Fruit fly (Drosophila melanogaster) whole organism, embryonic: ENCODE measurements around the gene Coa8.

ENCODE experiments used
- Bdp1 ChIP-seq: fragments of 200-800 bp; sonication (Bioruptor generic); optimal IDR thresholded peaks from 3 replicates; lab custom pipeline; 2016; ENCODE audit warnings: missing biosample characterization, missing genetic modification characterization
- CG10274 ChIP-seq: fragments of 200-800 bp; sonication (Bioruptor generic); optimal IDR thresholded peaks from 3 replicates; lab custom pipeline; 2017; ENCODE audit warnings: missing biosample characterization, mild to moderate bottlenecking, missing genetic modification characterization
- CG10654 ChIP-seq: fragments of 200-800 bp; sonication (Bioruptor generic); optimal IDR thresholded peaks from 2 replicates; lab custom pipeline; 2016; ENCODE audit warnings: missing biosample characterization, missing genetic modification characterization
- CG11247 ChIP-seq: fragments of 200-800 bp; sonication (Bioruptor generic); IDR thresholded peaks from 2 replicates; pipeline ENCODE4 v1.3.6; 2022; ENCODE audit warnings: missing biosample characterization, missing genetic modification characterization
- CG1233 ChIP-seq: fragments of 200-800 bp; sonication (Bioruptor generic); optimal IDR thresholded peaks from 4 replicates; lab custom pipeline; 2018; ENCODE audit warnings: missing biosample characterization, mild to moderate bottlenecking, missing genetic modification characterization
- CG12942 ChIP-seq: fragments of 200-800 bp; sonication (Bioruptor generic); optimal IDR thresholded peaks from 3 replicates; lab custom pipeline; 2016; ENCODE audit warnings: missing biosample characterization, missing genetic modification characterization
- CG13624 ChIP-seq: fragments of 200-800 bp; sonication (Bioruptor generic); optimal IDR thresholded peaks from 2 replicates; lab custom pipeline; 2016; ENCODE audit warnings: missing biosample characterization, missing genetic modification characterization
- CG14441 ChIP-seq: fragments of 200-800 bp; sonication (Bioruptor generic); IDR thresholded peaks from 2 replicates; pipeline ENCODE4 v1.3.6; 2022; ENCODE audit warnings: missing biosample characterization, missing genetic modification characterization
- CG14710 ChIP-seq: fragments of 200-800 bp; sonication (Bioruptor generic); optimal IDR thresholded peaks from 3 replicates; lab custom pipeline; 2019; ENCODE audit warnings: missing biosample characterization, mild to moderate bottlenecking, missing genetic modification characterization, moderate library complexity
- CG18599 ChIP-seq: fragments of 200-800 bp; sonication (Bioruptor generic); optimal IDR thresholded peaks from 3 replicates; lab custom pipeline; 2017; ENCODE audit warnings: missing biosample characterization, missing genetic modification characterization, mild to moderate bottlenecking, moderate library complexity, missing genetic modification reagents
- CG2202 ChIP-seq: fragments of 200-800 bp; sonication (Bioruptor generic); optimal IDR thresholded peaks from 2 replicates; lab custom pipeline; 2018; ENCODE audit warnings: missing biosample characterization, mild to moderate bottlenecking, missing genetic modification characterization
- CG30403 ChIP-seq: fragments of 200-800 bp; sonication (Bioruptor generic); optimal IDR thresholded peaks from 3 replicates; lab custom pipeline; 2016; ENCODE audit warnings: missing biosample characterization, missing genetic modification characterization
- CG33213 ChIP-seq: fragments of 200-800 bp; sonication (Bioruptor generic); optimal IDR thresholded peaks from 3 replicates; lab custom pipeline; 2016; ENCODE audit warnings: missing biosample characterization, missing genetic modification characterization
- CG8765 ChIP-seq: fragments of 200-800 bp; sonication (Bioruptor generic); IDR thresholded peaks from 2 replicates; pipeline ENCODE4 v1.3.6; 2022; ENCODE audit warnings: missing biosample characterization, missing genetic modification characterization
- D ChIP-seq, 2 experiments: fragments of 200-800 bp in 1 of 2; fragments of >200 bp in 1 of 2; sonication (Bioruptor generic) in 1 of 2; optimal IDR thresholded peaks; 2 replicates in 1 of 2; 3 replicates in 1 of 2; lab custom pipeline; 2017; ENCODE audit warnings: mild to moderate bottlenecking in 1 of 2, missing biosample characterization in 1 of 2, missing genetic modification characterization in 1 of 2, missing genetic modification reagents in 1 of 2
- Dip2 ChIP-seq: fragments of 200-800 bp; sonication (Bioruptor generic); IDR thresholded peaks from 2 replicates; pipeline ENCODE4 v1.3.6; 2022; ENCODE audit warnings: missing biosample characterization, missing genetic modification characterization
- Doc2 ChIP-seq: fragments of 200-800 bp; sonication (Bioruptor generic); IDR thresholded peaks from 2 replicates; pipeline ENCODE4 v1.3.6; 2022; ENCODE audit warnings: missing biosample characterization, missing genetic modification characterization
- Fer3 ChIP-seq: fragments of 200-800 bp; sonication (Bioruptor generic); optimal IDR thresholded peaks from 2 replicates; lab custom pipeline; 2018; ENCODE audit warnings: missing biosample characterization, mild to moderate bottlenecking, missing genetic modification characterization, moderate library complexity
- Lhr ChIP-seq: fragments of 200-800 bp; sonication (Bioruptor generic); optimal IDR thresholded peaks from 3 replicates; lab custom pipeline; 2017; ENCODE audit warnings: mild to moderate bottlenecking, missing biosample characterization, missing genetic modification reagents, missing genetic modification characterization
- NK7.1 ChIP-seq: fragments of 200-800 bp; sonication (Bioruptor generic); optimal IDR thresholded peaks from 3 replicates; lab custom pipeline; 2016; ENCODE audit warnings: missing biosample characterization, missing genetic modification characterization
- Nf-YC ChIP-seq: fragments of 200-800 bp; optimal IDR thresholded peaks from 3 replicates; lab custom pipeline; 2019; ENCODE audit warnings: missing biosample characterization, mild to moderate bottlenecking, missing genetic modification characterization, moderate library complexity
- Optix ChIP-seq: fragments of 200-800 bp; sonication (Bioruptor generic); IDR thresholded peaks from 3 replicates; pipeline ENCODE4 v1.3.6; 2022; ENCODE audit warnings: missing biosample characterization, missing genetic modification characterization
- ab ChIP-seq: fragments of 200-800 bp; sonication (Bioruptor generic); optimal IDR thresholded peaks from 2 replicates; lab custom pipeline; 2016; ENCODE audit warnings: missing biosample characterization, missing genetic modification characterization
- amos ChIP-seq: fragments of 200-800 bp; sonication (Bioruptor generic); IDR thresholded peaks from 2 replicates; pipeline ENCODE4 v1.3.6; 2022; ENCODE audit warnings: missing biosample characterization, missing genetic modification characterization; ENCODE audit not compliant: partially characterized antibody
- bbx ChIP-seq: fragments of 200-800 bp; sonication (Bioruptor generic); IDR thresholded peaks from 2 replicates; pipeline ENCODE4 v1.3.6; 2022; ENCODE audit warnings: missing biosample characterization, missing genetic modification characterization; ENCODE audit not compliant: partially characterized antibody
- chif ChIP-seq, 2 experiments: fragments of 200-800 bp; sonication (Bioruptor generic); optimal IDR thresholded peaks; 3 replicates each; lab custom pipeline; 2016; ENCODE audit warnings: missing biosample characterization in 2 of 2, missing genetic modification characterization in 2 of 2
- ci ChIP-seq: fragments of 200-800 bp; sonication (Bioruptor generic); IDR thresholded peaks from 3 replicates; pipeline ENCODE4 v1.3.6; 2022; ENCODE audit warnings: missing biosample characterization, missing genetic modification characterization
- dati ChIP-seq: fragments of 200-800 bp; sonication (Bioruptor generic); IDR thresholded peaks from 2 replicates; pipeline ENCODE4 v1.3.6; 2022; ENCODE audit warnings: missing biosample characterization, missing genetic modification characterization
- dm ChIP-seq: fragments of 200-800 bp; sonication (Bioruptor generic); optimal IDR thresholded peaks from 3 replicates; lab custom pipeline; 2016; ENCODE audit warnings: missing biosample characterization, missing genetic modification characterization
- esg ChIP-seq: fragments of 200-800 bp; sonication (Bioruptor generic); conservative IDR thresholded peaks from 2 replicates; pipeline ENCODE4 v1.3.6; 2022; ENCODE audit warnings: missing biosample characterization, missing genetic modification characterization
- exex ChIP-seq: fragments of 200-800 bp; sonication (Bioruptor generic); optimal IDR thresholded peaks from 4 replicates; lab custom pipeline; 2018; ENCODE audit warnings: missing biosample characterization, mild to moderate bottlenecking, missing genetic modification characterization, moderate library complexity
- fd64A ChIP-seq: fragments of 200-800 bp; sonication (Bioruptor generic); optimal IDR thresholded peaks from 3 replicates; lab custom pipeline; 2018; ENCODE audit warnings: missing biosample characterization, mild to moderate bottlenecking, missing genetic modification characterization
- fd96Cb ChIP-seq: fragments of 200-800 bp; sonication (Bioruptor generic); optimal IDR thresholded peaks from 2 replicates; lab custom pipeline; 2018; ENCODE audit warnings: missing biosample characterization, mild to moderate bottlenecking, missing genetic modification characterization, moderate library complexity
- ftz-f1 ChIP-seq: fragments of 200-800 bp; sonication (Bioruptor generic); optimal IDR thresholded peaks from 2 replicates; lab custom pipeline; 2016; ENCODE audit warnings: missing biosample characterization, missing genetic modification characterization
- gcm ChIP-seq: fragments of 200-800 bp; sonication (Bioruptor generic); optimal IDR thresholded peaks from 2 replicates; lab custom pipeline; 2019; ENCODE audit warnings: missing biosample characterization, mild to moderate bottlenecking, missing genetic modification characterization, moderate library complexity
- grn ChIP-seq: fragments of 200-800 bp; sonication (Bioruptor generic); optimal IDR thresholded peaks from 3 replicates; lab custom pipeline; 2017; ENCODE audit warnings: missing biosample characterization, missing genetic modification characterization
- gsb ChIP-seq: fragments of 200-800 bp; sonication (Bioruptor generic); IDR thresholded peaks from 2 replicates; pipeline ENCODE4 v1.3.6; 2022; ENCODE audit warnings: missing biosample characterization, missing genetic modification characterization
- gsb-n ChIP-seq: fragments of 200-800 bp; sonication (Bioruptor generic); optimal IDR thresholded peaks from 3 replicates; lab custom pipeline; 2018; ENCODE audit warnings: missing biosample characterization, mild to moderate bottlenecking, missing genetic modification characterization
- hb ChIP-seq: fragments of 200-800 bp; sonication (Bioruptor generic); IDR thresholded peaks from 3 replicates; pipeline ENCODE4 v1.3.6; 2022; ENCODE audit warnings: missing biosample characterization, missing genetic modification characterization; ENCODE audit not compliant: partially characterized antibody
- hth ChIP-seq: fragments of >200 bp; optimal IDR thresholded peaks from 2 replicates; lab custom pipeline; 2017; ENCODE audit warnings: inconsistent platforms
- pfk ChIP-seq: fragments of 200-800 bp; sonication (Bioruptor generic); optimal IDR thresholded peaks from 2 replicates; lab custom pipeline; 2018; ENCODE audit warnings: missing biosample characterization, mild to moderate bottlenecking, missing genetic modification characterization, moderate library complexity
- phol ChIP-seq: fragments of 200-800 bp; sonication (Bioruptor generic); optimal IDR thresholded peaks from 3 replicates; lab custom pipeline; 2018; ENCODE audit warnings: missing biosample characterization, mild to moderate bottlenecking, missing genetic modification characterization, moderate library complexity
- sens ChIP-seq: fragments of 200-800 bp; sonication (Bioruptor generic); peaks from one replicate; lab custom pipeline; 2016; ENCODE audit warnings: missing biosample characterization, missing genetic modification characterization
- sens-2 ChIP-seq: fragments of 200-800 bp; sonication (Bioruptor generic); IDR thresholded peaks from 2 replicates; pipeline ENCODE4 v1.3.6; 2022; ENCODE audit warnings: missing biosample characterization, missing genetic modification characterization
- seq ChIP-seq: fragments of 200-800 bp; sonication (Bioruptor generic); IDR thresholded peaks from 2 replicates; pipeline ENCODE4 v1.3.6; 2022; ENCODE audit warnings: missing biosample characterization, missing genetic modification characterization
- sob ChIP-seq: fragments of 200-800 bp; sonication (Bioruptor generic); IDR thresholded peaks from 2 replicates; pipeline ENCODE4 v1.3.6; 2022; ENCODE audit warnings: missing biosample characterization, missing genetic modification characterization
- stc ChIP-seq: fragments of 200-800 bp; sonication (Bioruptor generic); IDR thresholded peaks from 2 replicates; pipeline ENCODE4 v1.3.6; 2022; ENCODE audit warnings: missing biosample characterization, missing genetic modification characterization
- toy ChIP-seq: fragments of 200-800 bp; sonication (Bioruptor generic); IDR thresholded peaks from 2 replicates; pipeline ENCODE4 v1.3.6; 2022; ENCODE audit warnings: missing biosample characterization, missing genetic modification characterization
- tup ChIP-seq: fragments of 200-800 bp; sonication (Bioruptor generic); optimal IDR thresholded peaks from 2 replicates; lab custom pipeline; 2016; ENCODE audit warnings: missing biosample characterization, mild to moderate bottlenecking, missing genetic modification characterization, moderate library complexity
- wdn ChIP-seq: fragments of 200-800 bp; sonication (Bioruptor generic); IDR thresholded peaks from 2 replicates; pipeline ENCODE4 v1.3.6; 2022; ENCODE audit warnings: missing biosample characterization, missing genetic modification characterization
- zen2 ChIP-seq: fragments of 200-800 bp; sonication (Bioruptor generic); IDR thresholded peaks from 3 replicates; pipeline ENCODE4 v1.3.6; 2022; ENCODE audit warnings: missing biosample characterization, missing genetic modification characterization; ENCODE audit not compliant: partially characterized antibody

The Coa8 gene

DNA sequence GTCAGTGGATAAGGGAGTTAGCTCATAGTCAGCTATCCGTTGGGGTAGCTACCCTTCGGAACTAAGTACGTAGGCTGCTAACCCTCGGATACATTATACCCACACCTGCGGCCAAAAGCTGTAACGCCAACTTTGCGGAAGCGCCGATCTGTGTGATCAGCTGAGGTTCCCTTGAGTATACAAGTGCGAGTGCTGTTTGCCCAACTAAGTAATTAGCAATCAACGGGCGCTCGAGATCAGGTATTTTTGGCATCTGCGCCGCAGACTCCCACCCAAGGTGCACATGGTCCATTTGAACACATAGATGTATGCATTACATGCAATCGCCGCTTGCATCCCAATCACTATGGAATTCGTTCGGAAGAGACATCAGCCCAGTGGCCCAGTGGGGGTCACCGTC lies 26.0 kb upstream of the Coa8 start (continued):
- TF ChIP-seq CG2202, result no peak
- TF ChIP-seq CG8765, result no peak
- TF ChIP-seq hb (GFP tag; lab: Robert Waterston, UW), result no peak
- TF ChIP-seq Fer3, result peak; percentile 78
- TF ChIP-seq amos (GFP tag; lab: Robert Waterston, UW), result no peak
- TF ChIP-seq gcm (GFP tag; lab: Kevin White, UChicago), result no peak
- no peak for TF ChIP-seq esg
- TF ChIP-seq ci (GFP tag; lab: Robert Waterston, UW), result peak; percentile 61; the same call in 2 of the 3 replicates
- no peak for TF ChIP-seq bbx (GFP tag; lab: Robert Waterston, UW)
- TF ChIP-seq CG18599 (GFP tag; lab: Kevin White, UChicago), result peak; percentile 96
- peak; percentile 49 for TF ChIP-seq exex (tag; lab: Kevin White, UChicago)
- TF ChIP-seq dati (GFP tag; lab: Robert Waterston, UW), result no peak
- peak; percentile 85 for TF ChIP-seq tup (GFP tag; lab: Kevin White, UChicago)
- peak; percentile 62 for TF ChIP-seq toy (GFP tag; lab: Robert Waterston, UW)
- peak; percentile 60; the same call in 1 of the 2 replicates for TF ChIP-seq wdn (GFP tag; lab: Robert Waterston, UW)
- peak; percentile 55; the same call in 1 of the 2 replicates for TF ChIP-seq CG14441 (GFP tag; lab: Robert Waterston, UW)
- no peak for TF ChIP-seq hth (lab: Kevin White, UChicago)
- no peak for TF ChIP-seq fd64A (GFP tag; lab: Kevin White, UChicago)
- TF ChIP-seq CG10654, result peak; percentile 45
- TF ChIP-seq CG12942, result peak; percentile 55
- TF ChIP-seq gsb-n (tag; lab: Kevin White, UChicago), result no peak
- TF ChIP-seq stc (GFP tag; lab: Robert Waterston, UW), result 0 out of 2 replicates have a peak, but pooled peaks have one; percentile 9
- TF ChIP-seq chif (GFP tag; optimal IDR thresholded peaks at IDR 0.05; lab: Kevin White, UChicago), result peak in 1 of 2 experiments; percentile 53
- peak; percentile 43 for TF ChIP-seq Bdp1 (GFP tag; lab: Kevin White, UChicago)
- TF ChIP-seq pfk, result peak; percentile 43
- TF ChIP-seq seq (GFP tag; lab: Robert Waterston, UW), result peak; percentile 88
- TF ChIP-seq Optix (GFP tag; lab: Robert Waterston, UW), result no peak
- peak; percentile 51; the same call in 1 of the 2 replicates for TF ChIP-seq gsb
- TF ChIP-seq CG14710 (tag; lab: Kevin White, UChicago), result no peak
- TF ChIP-seq CG10274, result peak; percentile 15
- no peak for TF ChIP-seq zen2 (GFP tag; lab: Robert Waterston, UW)
- TF ChIP-seq NK7.1 (GFP tag; lab: Kevin White, UChicago), result peak; percentile 64
- no peak for TF ChIP-seq D (optimal IDR thresholded peaks at IDR 0.05; lab: Kevin White, UChicago)
- TF ChIP-seq D (GFP tag; optimal IDR thresholded peaks at IDR 0.05; lab: Kevin White, UChicago), result no peak
- no peak for TF ChIP-seq Dip2 (GFP tag; lab: Robert Waterston, UW)
- no peak for TF ChIP-seq ftz-f1
- peak; percentile 35 for TF ChIP-seq Nf-YC
- peak; percentile 75 for TF ChIP-seq grn (GFP tag; lab: Kevin White, UChicago)
- TF ChIP-seq CG13624 (GFP tag; lab: Kevin White, UChicago), result peak; percentile 57
- TF ChIP-seq sens-2 (GFP tag; lab: Robert Waterston, UW), result no peak
- peak; percentile 78 for TF ChIP-seq CG11247
- peak; percentile 8 for TF ChIP-seq CG30403 (GFP tag; lab: Kevin White, UChicago)
- no peak for TF ChIP-seq Doc2 (GFP tag; lab: Robert Waterston, UW)
- TF ChIP-seq Lhr, result no peak
- TF ChIP-seq dm (GFP tag; lab: Kevin White, UChicago), result no peak
- peak; percentile 88 for TF ChIP-seq sens (GFP tag; lab: Kevin White, UChicago)
- TF ChIP-seq phol (tag; lab: Kevin White, UChicago), result no peak
- peak; percentile 61 for TF ChIP-seq CG1233
- TF ChIP-seq fd96Cb (tag; lab: Kevin White, UChicago), result no peak
- TF ChIP-seq ab (GFP tag; lab: Kevin White, UChicago), result no peak
- TF ChIP-seq CG33213 (GFP tag; lab: Kevin White, UChicago), result peak; percentile 64
- peak; percentile 85 for TF ChIP-seq sob (GFP tag; lab: Robert Waterston, UW)
